Worm (Caenorhabditis elegans) whole organism, L4 larva: ENCODE measurements around the gene natc-1.

ENCODE experiments used
- R02D3.7 ChIP-seq: fragments of 150-350 bp; sonication (generic microtip); optimal IDR thresholded peaks from 3 replicates; lab custom pipeline; 2014; ENCODE audit warnings: missing biosample characterization, missing genetic modification characterization
- ceh-32 ChIP-seq: sonication (generic microtip); optimal IDR thresholded peaks from 2 replicates; lab custom pipeline; 2016; ENCODE audit warnings: mild to moderate bottlenecking, missing genetic modification characterization, missing compliant biosample characterization; ENCODE audit not compliant: poor library complexity
- ces-1 ChIP-seq: fragments of 150-350 bp; sonication (generic microtip); optimal IDR thresholded peaks from 4 replicates; lab custom pipeline; 2014; ENCODE audit warnings: missing biosample characterization, missing genetic modification reagents, missing genetic modification characterization
- daf-8 ChIP-seq: fragments of 200-800 bp; sonication (Bioruptor generic); IDR thresholded peaks from 2 replicates; pipeline ENCODE4 v1.3.6; 2022; ENCODE audit warnings: missing genetic modification characterization, missing compliant biosample characterization
- fos-1 ChIP-seq: fragments of 150-350 bp; optimal IDR thresholded peaks from 2 replicates; lab custom pipeline; 2014; ENCODE audit warnings: missing biosample characterization, missing genetic modification characterization
- gei-8 ChIP-seq: fragments of 200-800 bp; sonication (Bioruptor generic); optimal IDR thresholded peaks from 2 replicates; lab custom pipeline; 2018; ENCODE audit warnings: mild to moderate bottlenecking, missing genetic modification characterization, missing compliant biosample characterization
- mdl-1 ChIP-seq, 2 experiments: fragments of 150-350 bp in 1 of 2; sonication (generic microtip) in 1 of 2; optimal IDR thresholded peaks; 2 replicates each; lab custom pipeline; 2014 to 2017; ENCODE audit warnings: missing biosample characterization in 2 of 2, missing genetic modification characterization in 2 of 2
- pha-4 ChIP-seq, 2 experiments: fragments of 150-350 bp in 1 of 2; fragments of 200-800 bp in 1 of 2; sonication (Bioruptor generic) in 1 of 2; IDR thresholded peaks in 1 of 2; optimal IDR thresholded peaks in 1 of 2; 2 replicates each; pipeline versions ENCODE4 v1.3.6 to Lab custom; 2014 to 2022; ENCODE audit warnings: missing genetic modification characterization in 2 of 2, missing genetic modification reagents in 2 of 2, missing biosample characterization in 1 of 2, missing compliant biosample characterization in 1 of 2

- TF ChIP-seq fos-1 (tag; lab: Kevin White, UChicago) (no peak), pha-4 (GFP tag; IDR thresholded peaks at IDR 0.05; lab: Robert Waterston, UW) (no peak), pha-4 (tag; optimal IDR thresholded peaks at IDR 0.05; lab: Kevin White, UChicago) (no peak), R02D3.7 (tag; lab: Kevin White, UChicago) (no peak), gei-8 (GFP tag; lab: Kevin White, UChicago) (no peak), ceh-32 (tag; lab: Kevin White, UChicago) (no peak), ces-1 (GFP tag; lab: Kevin White, UChicago) (no peak), mdl-1 (tag; optimal IDR thresholded peaks at IDR 0.05; lab: Kevin White, UChicago) (no peak), daf-8 (GFP tag; lab: Robert Waterston, UW) (no peak)
Measured at ce11 chrV:8426741-8427457, 35.3 kb upstream of the natc-1 start.
